Fruit fly (Drosophila melanogaster) whole organism, embryonic: ENCODE data around the gene CG42579.
A peak's percentile ranks its signal among the peaks of the same experiment; 100 is the strongest.

Experiments
- Bdp1 ChIP-seq: fragments of 200-800 bp; sonication (Bioruptor generic); optimal IDR thresholded peaks from 3 replicates; lab custom pipeline; 2016; ENCODE audit warnings: missing biosample characterization, missing genetic modification characterization
- Bgb ChIP-seq: fragments of 200-800 bp; sonication (Bioruptor generic); IDR thresholded peaks from 2 replicates; pipeline ENCODE4 v1.3.6; 2022; ENCODE audit warnings: missing biosample characterization, missing genetic modification characterization; ENCODE audit not compliant: partially characterized antibody
- CG11504 ChIP-seq: fragments of 200-800 bp; sonication (Bioruptor generic); optimal IDR thresholded peaks from 3 replicates; lab custom pipeline; 2019; ENCODE audit warnings: missing biosample characterization, mild to moderate bottlenecking, missing genetic modification characterization, moderate library complexity
- CG13287 ChIP-seq: fragments of 200-800 bp; sonication (Bioruptor generic); IDR thresholded peaks from 2 replicates; pipeline ENCODE4 v1.3.6; 2022; ENCODE audit warnings: missing biosample characterization, missing genetic modification characterization; ENCODE audit not compliant: partially characterized antibody
- CG15073 ChIP-seq: fragments of 200-800 bp; sonication (Bioruptor generic); optimal IDR thresholded peaks from 2 replicates; lab custom pipeline; 2016; ENCODE audit warnings: missing biosample characterization, missing genetic modification characterization
- CG1529 ChIP-seq: fragments of 200-800 bp; sonication (Bioruptor generic); optimal IDR thresholded peaks from 3 replicates; lab custom pipeline; 2018; ENCODE audit warnings: missing biosample characterization, missing genetic modification characterization
- CG15696 ChIP-seq: fragments of 200-800 bp; sonication (Bioruptor generic); optimal IDR thresholded peaks from 2 replicates; lab custom pipeline; 2019; ENCODE audit warnings: missing biosample characterization, mild to moderate bottlenecking, missing genetic modification characterization, moderate library complexity
- CG1602 ChIP-seq: fragments of 200-800 bp; sonication (Bioruptor generic); optimal IDR thresholded peaks from 3 replicates; lab custom pipeline; 2016; ENCODE audit warnings: missing biosample characterization, missing genetic modification characterization
- CG16779 ChIP-seq: fragments of 200-800 bp; sonication (Bioruptor generic); IDR thresholded peaks from 2 replicates; pipeline ENCODE4 v1.3.6; 2022; ENCODE audit warnings: missing biosample characterization, missing genetic modification characterization
- CG17328 ChIP-seq: fragments of 200-800 bp; sonication (Bioruptor generic); IDR thresholded peaks from 2 replicates; pipeline ENCODE4 v1.3.6; 2022; ENCODE audit warnings: missing biosample characterization, missing genetic modification characterization
- CG17568 ChIP-seq: fragments of 200-800 bp; sonication (Bioruptor generic); optimal IDR thresholded peaks from 2 replicates; lab custom pipeline; 2018; ENCODE audit warnings: missing biosample characterization, mild to moderate bottlenecking, missing genetic modification characterization, moderate library complexity
- CG17612 ChIP-seq: fragments of 200-800 bp; sonication (Bioruptor generic); IDR thresholded peaks from 2 replicates; pipeline ENCODE4 v1.3.6; 2022; ENCODE audit warnings: missing biosample characterization, missing genetic modification characterization
- CG30020 ChIP-seq: fragments of 200-800 bp; optimal IDR thresholded peaks from 2 replicates; lab custom pipeline; 2019; ENCODE audit warnings: missing biosample characterization, mild to moderate bottlenecking, missing genetic modification characterization, moderate library complexity
- CG31388 ChIP-seq: fragments of 200-800 bp; sonication (Bioruptor generic); optimal IDR thresholded peaks from 2 replicates; lab custom pipeline; 2016; ENCODE audit warnings: missing biosample characterization, missing genetic modification characterization
- CG4282 ChIP-seq: fragments of 200-800 bp; sonication (Bioruptor generic); optimal IDR thresholded peaks from 2 replicates; lab custom pipeline; 2016; ENCODE audit warnings: missing biosample characterization, missing genetic modification characterization
- CG5180 ChIP-seq: fragments of 200-800 bp; sonication (Bioruptor generic); optimal IDR thresholded peaks from 3 replicates; lab custom pipeline; 2017; ENCODE audit warnings: missing biosample characterization, missing genetic modification characterization, mild to moderate bottlenecking, moderate library complexity, missing genetic modification reagents
- CG6689 ChIP-seq: fragments of 200-800 bp; sonication (Bioruptor generic); IDR thresholded peaks from 2 replicates; pipeline ENCODE4 v1.3.6; 2022; ENCODE audit warnings: missing biosample characterization, missing genetic modification characterization
- CG7987 ChIP-seq: fragments of 200-800 bp; sonication (Bioruptor generic); optimal IDR thresholded peaks from 2 replicates; lab custom pipeline; 2018; ENCODE audit warnings: missing biosample characterization, mild to moderate bottlenecking, missing genetic modification characterization, moderate library complexity
- CG8290 ChIP-seq, 3 experiments: fragments of 200-800 bp; sonication (Bioruptor generic); optimal IDR thresholded peaks; 2 replicates each; lab custom pipeline; 2016 to 2019; ENCODE audit warnings: missing biosample characterization in 3 of 3, missing genetic modification characterization in 3 of 3, mild to moderate bottlenecking in 2 of 3, moderate library complexity in 1 of 3
- CG8765 ChIP-seq: fragments of 200-800 bp; sonication (Bioruptor generic); IDR thresholded peaks from 2 replicates; pipeline ENCODE4 v1.3.6; 2022; ENCODE audit warnings: missing biosample characterization, missing genetic modification characterization
- CG9437 ChIP-seq: fragments of 200-800 bp; sonication (Bioruptor generic); optimal IDR thresholded peaks from 2 replicates; lab custom pipeline; 2018; ENCODE audit warnings: missing biosample characterization, mild to moderate bottlenecking, missing genetic modification characterization
- D19A ChIP-seq: fragments of 200-800 bp; optimal IDR thresholded peaks from 3 replicates; lab custom pipeline; 2019; ENCODE audit warnings: missing biosample characterization, mild to moderate bottlenecking, missing genetic modification characterization, moderate library complexity
- Doc2 ChIP-seq: fragments of 200-800 bp; sonication (Bioruptor generic); IDR thresholded peaks from 2 replicates; pipeline ENCODE4 v1.3.6; 2022; ENCODE audit warnings: missing biosample characterization, missing genetic modification characterization
- ERR ChIP-seq: fragments of 200-800 bp; sonication (Bioruptor generic); optimal IDR thresholded peaks from 2 replicates; lab custom pipeline; 2016; ENCODE audit warnings: missing biosample characterization, missing genetic modification characterization
- Hmx ChIP-seq: fragments of 200-800 bp; sonication (Bioruptor generic); optimal IDR thresholded peaks from 2 replicates; lab custom pipeline; 2016; ENCODE audit warnings: missing biosample characterization, missing genetic modification characterization
- Kr ChIP-seq: fragments of 200-800 bp; sonication (Bioruptor generic); optimal IDR thresholded peaks from 2 replicates; lab custom pipeline; 2017; ENCODE audit warnings: missing biosample characterization, mild to moderate bottlenecking, missing genetic modification characterization
- Lhr ChIP-seq: fragments of 200-800 bp; sonication (Bioruptor generic); optimal IDR thresholded peaks from 3 replicates; lab custom pipeline; 2017; ENCODE audit warnings: mild to moderate bottlenecking, missing biosample characterization, missing genetic modification reagents, missing genetic modification characterization
- MESR4 ChIP-seq: fragments of 200-800 bp; sonication (Bioruptor generic); optimal IDR thresholded peaks from 2 replicates; lab custom pipeline; 2018; ENCODE audit warnings: missing biosample characterization, mild to moderate bottlenecking, missing genetic modification characterization, moderate library complexity
- PHDP ChIP-seq: fragments of 200-800 bp; sonication (Bioruptor generic); optimal IDR thresholded peaks from 3 replicates; lab custom pipeline; 2018; ENCODE audit warnings: missing biosample characterization, mild to moderate bottlenecking, missing genetic modification characterization, moderate library complexity
- Ravus ChIP-seq: fragments of 200-800 bp; sonication (Bioruptor generic); IDR thresholded peaks from 2 replicates; pipeline ENCODE4 v1.3.6; 2022; ENCODE audit warnings: missing biosample characterization, missing genetic modification characterization
- abd-A ChIP-seq: fragments of 200-800 bp; sonication (Bioruptor generic); optimal IDR thresholded peaks from 3 replicates; lab custom pipeline; 2019; ENCODE audit warnings: missing biosample characterization, mild to moderate bottlenecking, missing genetic modification characterization, moderate library complexity
- cas ChIP-seq: fragments of 200-800 bp; sonication (Bioruptor generic); IDR thresholded peaks from 2 replicates; pipeline ENCODE4 v1.3.6; 2022; ENCODE audit warnings: missing biosample characterization, missing genetic modification characterization
- disco-r ChIP-seq: fragments of 200-800 bp; sonication (Bioruptor generic); optimal IDR thresholded peaks from 2 replicates; lab custom pipeline; 2016; ENCODE audit warnings: missing biosample characterization, missing genetic modification characterization
- fd96Cb ChIP-seq: fragments of 200-800 bp; sonication (Bioruptor generic); optimal IDR thresholded peaks from 2 replicates; lab custom pipeline; 2018; ENCODE audit warnings: missing biosample characterization, mild to moderate bottlenecking, missing genetic modification characterization, moderate library complexity
- fru ChIP-seq: fragments of >200 bp; optimal IDR thresholded peaks from 2 replicates; lab custom pipeline; 2017
- gsb ChIP-seq: fragments of 200-800 bp; sonication (Bioruptor generic); IDR thresholded peaks from 2 replicates; pipeline ENCODE4 v1.3.6; 2022; ENCODE audit warnings: missing biosample characterization, missing genetic modification characterization
- gsb-n ChIP-seq: fragments of 200-800 bp; sonication (Bioruptor generic); optimal IDR thresholded peaks from 3 replicates; lab custom pipeline; 2018; ENCODE audit warnings: missing biosample characterization, mild to moderate bottlenecking, missing genetic modification characterization
- lilli ChIP-seq: fragments of 200-800 bp; sonication (Bioruptor generic); optimal IDR thresholded peaks from 3 replicates; lab custom pipeline; 2016; ENCODE audit warnings: missing biosample characterization, missing genetic modification characterization
- mam ChIP-seq: fragments of 200-800 bp; sonication (Bioruptor generic); optimal IDR thresholded peaks from 3 replicates; lab custom pipeline; 2016; ENCODE audit warnings: missing biosample characterization, missing genetic modification characterization
- nerfin-2 ChIP-seq: fragments of 200-800 bp; sonication (Bioruptor generic); IDR thresholded peaks from 2 replicates; pipeline ENCODE4 v1.3.6; 2022; ENCODE audit warnings: missing biosample characterization, missing genetic modification characterization; ENCODE audit not compliant: partially characterized antibody
- org-1 ChIP-seq: fragments of 200-800 bp; sonication (Bioruptor generic); optimal IDR thresholded peaks from 2 replicates; lab custom pipeline; 2017; ENCODE audit warnings: missing biosample characterization, missing genetic modification characterization
- prd ChIP-seq, 3 experiments: fragments of >200 bp in 2 of 3; fragments of 200-800 bp in 1 of 3; sonication (Bioruptor generic) in 1 of 3; optimal IDR thresholded peaks in 2 of 3; IDR thresholded peaks in 1 of 3; 2 replicates in 2 of 3; 3 replicates in 1 of 3; pipeline versions ENCODE4 v1.3.6 to Lab custom; 2017 to 2022; ENCODE audit warnings: missing biosample characterization in 1 of 3, missing genetic modification characterization in 1 of 3
- pum ChIP-seq: fragments of 200-800 bp; sonication (Bioruptor generic); optimal IDR thresholded peaks from 2 replicates; lab custom pipeline; 2016; ENCODE audit warnings: missing biosample characterization, missing genetic modification characterization
- pzg ChIP-seq: fragments of 200-800 bp; sonication (Bioruptor generic); optimal IDR thresholded peaks from 3 replicates; lab custom pipeline; 2018; ENCODE audit warnings: missing biosample characterization, mild to moderate bottlenecking, missing genetic modification characterization, moderate library complexity
- slbo ChIP-seq: fragments of 200-800 bp; sonication (Bioruptor generic); IDR thresholded peaks from 2 replicates; pipeline ENCODE4 v1.3.6; 2022; ENCODE audit warnings: missing biosample characterization, missing genetic modification characterization
- sug ChIP-seq: fragments of 200-800 bp; optimal IDR thresholded peaks from 2 replicates; lab custom pipeline; 2019; ENCODE audit warnings: missing biosample characterization, mild to moderate bottlenecking, missing genetic modification characterization, moderate library complexity
- tgo ChIP-seq: fragments of 200-800 bp; sonication (Bioruptor generic); IDR thresholded peaks from 3 replicates; pipeline ENCODE4 v1.3.6; 2022; ENCODE audit warnings: missing biosample characterization, missing genetic modification characterization
- tx ChIP-seq: fragments of 200-800 bp; sonication (Bioruptor generic); optimal IDR thresholded peaks from 2 replicates; lab custom pipeline; 2016; ENCODE audit warnings: missing biosample characterization, missing genetic modification characterization
- vfl ChIP-seq: fragments of 200-800 bp; sonication (Bioruptor generic); optimal IDR thresholded peaks from 2 replicates; lab custom pipeline; 2016; ENCODE audit warnings: missing biosample characterization, missing genetic modification characterization

Gene CG42579

dm6 chrX:20503504-20503829 lies 24.0 kb upstream of the CG42579 start (continued):
- TF ChIP-seq slbo (GFP tag; lab: Robert Waterston, UW) = 0 out of 2 replicates have a peak, but pooled peaks have one; percentile 2
- TF ChIP-seq ERR (GFP tag; lab: Kevin White, UChicago) = no peak
- no peak for TF ChIP-seq fd96Cb (tag; lab: Kevin White, UChicago)
- TF ChIP-seq CG4282 (GFP tag; lab: Kevin White, UChicago) = no peak
- TF ChIP-seq, all 482 proteins: peak for 15

- TF ChIP-seq cas = no peak
- TF ChIP-seq CG6689 (GFP tag; lab: Robert Waterston, UW) = peak; percentile 27; the same call in 1 of the 2 replicates
- no peak for TF ChIP-seq CG7987 (GFP tag; lab: Kevin White, UChicago)
- TF ChIP-seq mam (GFP tag; lab: Kevin White, UChicago) = no peak
- no peak for TF ChIP-seq CG31388 (GFP tag; lab: Kevin White, UChicago)
- no peak for TF ChIP-seq abd-A (tag; lab: Kevin White, UChicago)
- TF ChIP-seq gsb-n (tag; lab: Kevin White, UChicago) = peak; percentile 22
- TF ChIP-seq CG5180 (GFP tag; lab: Kevin White, UChicago) = peak; percentile 8
- peak; percentile 5 for TF ChIP-seq Bdp1 (GFP tag; lab: Kevin White, UChicago)
- TF ChIP-seq Lhr (GFP tag; lab: Kevin White, UChicago) = peak; percentile 13
- no peak for TF ChIP-seq CG17612 (GFP tag; lab: Robert Waterston, UW)
- no peak for TF ChIP-seq fru (lab: Kevin White, UChicago)
- peak; percentile 41 for TF ChIP-seq CG1602 (GFP tag; lab: Kevin White, UChicago)
- peak; percentile 58 for TF ChIP-seq CG17328 (GFP tag; lab: Robert Waterston, UW)
- no peak for TF ChIP-seq tx (GFP tag; lab: Kevin White, UChicago)
- TF ChIP-seq disco-r (GFP tag; lab: Kevin White, UChicago) = no peak
- TF ChIP-seq CG15073 = no peak
- no peak for TF ChIP-seq Hmx (GFP tag; lab: Kevin White, UChicago)
- no peak for TF ChIP-seq D19A (tag; lab: Kevin White, UChicago)
- TF ChIP-seq MESR4 (GFP tag; lab: Kevin White, UChicago) = no peak
- peak; percentile 53 for TF ChIP-seq CG11504 (tag; lab: Kevin White, UChicago)
- TF ChIP-seq CG9437 (GFP tag; lab: Kevin White, UChicago) = no peak
- peak; percentile 17 for TF ChIP-seq CG15696 (tag; lab: Kevin White, UChicago)
- no peak for TF ChIP-seq Bgb (GFP tag; lab: Robert Waterston, UW)
- TF ChIP-seq Kr = no peak
- TF ChIP-seq pum (GFP tag; lab: Kevin White, UChicago) = no peak
- no peak for TF ChIP-seq tgo
- no peak for TF ChIP-seq pzg
- TF ChIP-seq nerfin-2 (GFP tag; lab: Robert Waterston, UW) = no peak
- TF ChIP-seq CG8290 (GFP tag; optimal IDR thresholded peaks at IDR 0.05; lab: Kevin White, UChicago) = peak; percentile 7
- TF ChIP-seq CG8290 (tag; optimal IDR thresholded peaks at IDR 0.05; lab: Kevin White, UChicago) = peak in 1 of 2 experiments; percentile 15
- TF ChIP-seq Ravus (GFP tag; lab: Robert Waterston, UW) = no peak
- no peak for TF ChIP-seq lilli (GFP tag; lab: Kevin White, UChicago)
- TF ChIP-seq PHDP = peak; percentile 49
- no peak for TF ChIP-seq org-1 (GFP tag; lab: Kevin White, UChicago)
- TF ChIP-seq CG13287 (GFP tag; lab: Robert Waterston, UW) = no peak
- TF ChIP-seq prd (optimal IDR thresholded peaks at IDR 0.05; lab: Kevin White, UChicago) = no peak
- TF ChIP-seq prd (GFP tag; IDR thresholded peaks at IDR 0.05; lab: Robert Waterston, UW) = peak; percentile 33; the same call in 1 of the 3 replicates
- no peak for TF ChIP-seq sug (tag; lab: Kevin White, UChicago)
- TF ChIP-seq CG17568 = no peak
- no peak for TF ChIP-seq CG16779 (GFP tag; lab: Robert Waterston, UW)
- TF ChIP-seq CG8765 (GFP tag; lab: Robert Waterston, UW) = no peak
- TF ChIP-seq CG30020 (tag; lab: Kevin White, UChicago) = no peak
- TF ChIP-seq gsb = no peak
- no peak for TF ChIP-seq vfl (GFP tag; lab: Kevin White, UChicago)
- TF ChIP-seq CG1529 = peak; percentile 10
- no peak for TF ChIP-seq Doc2 (GFP tag; lab: Robert Waterston, UW)
Observed at dm6 chrX:20505897-20506296, 21.5 kb upstream of the CG42579 start.
